Fruit fly (Drosophila melanogaster) whole organism, wandering third instar larva: ENCODE measurements around the gene scramb2.

ENCODE experiments used
- Abd-B ChIP-seq: fragments of >200 bp; optimal IDR thresholded peaks from 2 replicates; lab custom pipeline; 2017; ENCODE audit warnings: missing biosample characterization, missing genetic modification characterization
- CG32264 ChIP-seq: fragments of 200-800 bp; sonication (Bioruptor generic); optimal IDR thresholded peaks from 2 replicates; lab custom pipeline; 2016; ENCODE audit warnings: missing biosample characterization, missing genetic modification characterization
- CG9705 ChIP-seq: fragments of 200-800 bp; sonication (Bioruptor generic); optimal IDR thresholded peaks from 2 replicates; lab custom pipeline; 2018; ENCODE audit warnings: missing biosample characterization, mild to moderate bottlenecking, missing genetic modification characterization
- CrebA ChIP-seq: fragments of 200-800 bp; sonication (Bioruptor generic); optimal IDR thresholded peaks from 2 replicates; lab custom pipeline; 2016; ENCODE audit warnings: missing biosample characterization, mild to moderate bottlenecking, missing genetic modification characterization, borderline replicate concordance
- Dfd ChIP-seq: fragments of >200 bp; optimal IDR thresholded peaks from 2 replicates; lab custom pipeline; 2017; ENCODE audit warnings: missing biosample characterization, missing genetic modification characterization
- Dif ChIP-seq: fragments of 200-275, 200-300 bp; sonication (Bioruptor generic); optimal IDR thresholded peaks from 2 replicates; lab custom pipeline; 2018; ENCODE audit warnings: missing biosample characterization, missing genetic modification characterization; ENCODE audit not compliant: partially characterized antibody
- GATAd ChIP-seq: sonication (Bioruptor generic); optimal IDR thresholded peaks from 2 replicates; lab custom pipeline; 2016; ENCODE audit warnings: missing biosample characterization, missing genetic modification characterization
- HLH106 ChIP-seq: fragments of 200-800 bp; optimal IDR thresholded peaks from 3 replicates; lab custom pipeline; 2019; ENCODE audit warnings: missing biosample characterization, mild to moderate bottlenecking, missing genetic modification characterization, moderate library complexity
- Hnf4 ChIP-seq: fragments of 200-800 bp; sonication (Bioruptor generic); optimal IDR thresholded peaks from 2 replicates; lab custom pipeline; 2016; ENCODE audit warnings: missing biosample characterization, mild to moderate bottlenecking, missing genetic modification characterization
- Hr78 ChIP-seq: fragments of >200 bp; optimal IDR thresholded peaks from 2 replicates; lab custom pipeline; 2017; ENCODE audit warnings: missing biosample characterization, missing genetic modification characterization
- Hr83 ChIP-seq: fragments of 200-300 bp; sonication (Bioruptor generic); optimal IDR thresholded peaks from 2 replicates; lab custom pipeline; 2016; ENCODE audit warnings: missing biosample characterization, mild to moderate bottlenecking, missing genetic modification characterization, moderate library complexity; ENCODE audit not compliant: poor library complexity, severe bottlenecking
- Jra ChIP-seq: sonication (Bioruptor generic); optimal IDR thresholded peaks from 2 replicates; lab custom pipeline; 2016; ENCODE audit warnings: missing biosample characterization, missing genetic modification characterization
- Mio ChIP-seq: sonication (Bioruptor generic); optimal IDR thresholded peaks from 2 replicates; lab custom pipeline; 2016; ENCODE audit warnings: missing biosample characterization, missing genetic modification characterization
- Myc ChIP-seq: fragments of >200 bp; optimal IDR thresholded peaks from 2 replicates; lab custom pipeline; 2017
- N ChIP-seq: fragments of >200 bp; optimal IDR thresholded peaks from 2 replicates; lab custom pipeline; 2018; ENCODE audit warnings: missing biosample characterization, missing external identifiers, missing genetic modification characterization
- OdsH ChIP-seq: fragments of 200-800 bp; sonication (Bioruptor generic); optimal IDR thresholded peaks from 2 replicates; lab custom pipeline; 2016; ENCODE audit warnings: missing biosample characterization, mild to moderate bottlenecking, missing genetic modification characterization
- Rel ChIP-seq, 2 experiments: fragments of 200-800 bp; sonication (Bioruptor generic) in 1 of 2; optimal IDR thresholded peaks; 2 replicates in 1 of 2; 3 replicates in 1 of 2; lab custom pipeline; 2016 to 2019; ENCODE audit warnings: mild to moderate bottlenecking in 2 of 2, missing biosample characterization in 2 of 2, missing genetic modification characterization in 2 of 2, moderate library complexity in 1 of 2
- Sp1 ChIP-seq: fragments of 200-800 bp; sonication (Bioruptor generic); optimal IDR thresholded peaks from 3 replicates; lab custom pipeline; 2019; ENCODE audit warnings: missing biosample characterization, mild to moderate bottlenecking, missing genetic modification characterization, moderate library complexity
- Vsx2 ChIP-seq: fragments of 200-300, 225-300 bp; sonication (Bioruptor generic); optimal IDR thresholded peaks from 2 replicates; lab custom pipeline; 2018; ENCODE audit warnings: missing biosample characterization, missing genetic modification characterization; ENCODE audit not compliant: partially characterized antibody
- br ChIP-seq: fragments of 200-800 bp; sonication (Bioruptor generic); optimal IDR thresholded peaks from 2 replicates; lab custom pipeline; 2016; ENCODE audit warnings: missing biosample characterization, missing genetic modification characterization
- brk ChIP-seq: fragments of 200-800 bp; sonication (Bioruptor generic); optimal IDR thresholded peaks from 2 replicates; lab custom pipeline; 2016; ENCODE audit warnings: missing biosample characterization, mild to moderate bottlenecking, missing genetic modification characterization
- dl ChIP-seq, 2 experiments: fragments of 175-275, 200-275 bp in 1 of 2; fragments of 200-275 bp in 1 of 2; sonication (Bioruptor generic); optimal IDR thresholded peaks; lab custom pipeline; 2018; ENCODE audit warnings: mild to moderate bottlenecking in 2 of 2, missing biosample characterization in 2 of 2, missing genetic modification characterization in 2 of 2, moderate library complexity in 2 of 2; ENCODE audit not compliant: partially characterized antibody in 2 of 2, insufficient read depth in 1 of 2
- dmrt93B ChIP-seq: fragments of 200-800 bp; sonication (Bioruptor generic); optimal IDR thresholded peaks from 2 replicates; lab custom pipeline; 2018; ENCODE audit warnings: missing biosample characterization, mild to moderate bottlenecking, missing genetic modification characterization
- dsf ChIP-seq: sonication (Bioruptor generic); optimal IDR thresholded peaks from 2 replicates; lab custom pipeline; 2016; ENCODE audit warnings: missing biosample characterization, missing genetic modification characterization, borderline replicate concordance
- ey ChIP-seq: fragments of 200-800 bp; sonication (Bioruptor generic); optimal IDR thresholded peaks from 2 replicates; lab custom pipeline; 2016; ENCODE audit warnings: missing biosample characterization, missing genetic modification characterization
- foxo ChIP-seq, 2 experiments: fragments of 200-800 bp; sonication (Bioruptor generic); optimal IDR thresholded peaks; 2 replicates in 1 of 2; 3 replicates in 1 of 2; lab custom pipeline; 2016 to 2017; ENCODE audit warnings: missing biosample characterization in 2 of 2, missing genetic modification characterization in 2 of 2
- fru ChIP-seq: fragments of 200-800 bp; sonication (Bioruptor generic); optimal IDR thresholded peaks from 3 replicates; lab custom pipeline; 2016; ENCODE audit warnings: missing biosample characterization, mild to moderate bottlenecking, missing genetic modification characterization
- h ChIP-seq: fragments of 200-800 bp; sonication (Bioruptor generic); optimal IDR thresholded peaks from 3 replicates; lab custom pipeline; 2016; ENCODE audit warnings: missing biosample characterization, mild to moderate bottlenecking, missing genetic modification characterization
- jim ChIP-seq: fragments of 175-275, 200-325 bp; sonication (Bioruptor generic); optimal IDR thresholded peaks from 2 replicates; lab custom pipeline; 2016; ENCODE audit warnings: missing biosample characterization, mild to moderate bottlenecking, missing genetic modification characterization
- lola ChIP-seq: fragments of >200 bp; optimal IDR thresholded peaks from 2 replicates; lab custom pipeline; 2017; ENCODE audit warnings: missing biosample characterization, missing genetic modification characterization
- pan ChIP-seq: fragments of >200 bp; optimal IDR thresholded peaks from 2 replicates; lab custom pipeline; 2017
- psq ChIP-seq: fragments of 200-800 bp; sonication (Bioruptor generic); optimal IDR thresholded peaks from 3 replicates; lab custom pipeline; 2017; ENCODE audit warnings: missing biosample characterization, mild to moderate bottlenecking, missing genetic modification characterization, moderate library complexity
- rgr ChIP-seq: fragments of 200-800 bp; sonication (Bioruptor generic); optimal IDR thresholded peaks from 3 replicates; lab custom pipeline; 2016; ENCODE audit warnings: missing biosample characterization, mild to moderate bottlenecking, missing genetic modification characterization
- sage ChIP-seq: fragments of 200-800 bp; sonication (Bioruptor generic); optimal IDR thresholded peaks from 2 replicates; lab custom pipeline; 2016; ENCODE audit warnings: missing biosample characterization, mild to moderate bottlenecking, missing genetic modification characterization
- sv ChIP-seq: fragments of 200-800 bp; sonication (Bioruptor generic); optimal IDR thresholded peaks from 3 replicates; lab custom pipeline; 2016; ENCODE audit warnings: missing biosample characterization, missing genetic modification characterization
- tai ChIP-seq: sonication (Bioruptor generic); optimal IDR thresholded peaks from 2 replicates; lab custom pipeline; 2016; ENCODE audit warnings: missing biosample characterization, missing genetic modification characterization
- usp ChIP-seq: fragments of >200 bp; optimal IDR thresholded peaks from 2 replicates; lab custom pipeline; 2017; ENCODE audit warnings: missing biosample characterization, missing genetic modification characterization
- woc ChIP-seq: sonication (Bioruptor generic); optimal IDR thresholded peaks from 2 replicates; lab custom pipeline; 2016; ENCODE audit warnings: missing biosample characterization, mild to moderate bottlenecking, missing genetic modification characterization

scramb2 gene

DNA sequence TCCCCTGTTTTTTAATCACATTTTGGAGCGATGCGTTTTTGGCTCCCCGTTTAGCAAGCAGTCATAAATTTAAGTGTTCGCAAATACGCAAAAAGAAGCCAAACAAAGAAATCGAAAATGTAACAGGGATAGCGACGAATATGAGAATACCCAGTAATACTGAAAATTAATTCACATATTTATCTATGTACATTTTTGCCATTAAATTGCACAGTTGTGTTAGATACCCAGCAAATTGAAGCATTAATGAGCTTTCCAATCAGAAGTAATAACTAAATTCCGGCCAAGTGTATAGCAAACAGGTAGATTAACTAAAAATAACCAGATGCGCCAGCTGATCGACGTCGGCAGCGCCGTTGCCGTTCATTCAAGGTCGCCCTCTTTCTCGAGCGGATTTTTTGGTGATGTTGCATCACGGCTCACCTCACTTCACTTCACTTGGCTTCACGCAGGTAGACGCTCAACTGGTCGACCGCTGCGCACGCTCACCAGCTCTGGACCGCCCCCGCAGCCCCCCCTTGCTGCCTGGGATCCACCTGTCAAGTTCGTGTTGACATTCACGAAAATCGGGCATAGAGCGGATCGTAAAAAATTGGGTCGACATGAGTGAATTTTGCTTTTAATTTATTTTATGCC lies 9.5 kb downstream of the scramb2 start (continued):
- TF ChIP-seq dl (GFP tag; optimal IDR thresholded peaks at IDR 0.05; lab: Kevin White, UChicago; ENCODE audit: insufficient read depth in 1 of 2, partially characterized antibody in 2 of 2) = no peak
- TF ChIP-seq Abd-B = no peak
- TF ChIP-seq br = peak; percentile 71
- TF ChIP-seq Jra (GFP tag; lab: Kevin White, UChicago) = peak; percentile 13
- peak; percentile 52 for TF ChIP-seq ey (GFP tag; lab: Kevin White, UChicago)
- no peak for TF ChIP-seq CG9705 (GFP tag; lab: Kevin White, UChicago)
- no peak for TF ChIP-seq Dfd
- peak in 1 of 2 experiments; percentile 59 for TF ChIP-seq foxo (GFP tag; optimal IDR thresholded peaks at IDR 0.05; lab: Kevin White, UChicago)
- TF ChIP-seq sv (GFP tag; lab: Kevin White, UChicago) = no peak
- no peak for TF ChIP-seq Hr78 (GFP tag; lab: Kevin White, UChicago)

dm6 chr3L:3035769-3036583 lies 10.6 kb downstream of the scramb2 start:
- peak; percentile 70 for TF ChIP-seq OdsH (GFP tag; lab: Kevin White, UChicago)
- TF ChIP-seq rgr (GFP tag; lab: Kevin White, UChicago) = peak; percentile 76
- TF ChIP-seq Dif (GFP tag; lab: Kevin White, UChicago) = no peak
- TF ChIP-seq psq = peak; percentile 35
- TF ChIP-seq Hnf4 (GFP tag; lab: Kevin White, UChicago) = peak; percentile 41
- no peak for TF ChIP-seq dl (GFP tag; optimal IDR thresholded peaks at IDR 0.05; lab: Kevin White, UChicago; ENCODE audit: insufficient read depth in 1 of 2, partially characterized antibody in 2 of 2)
- no peak for TF ChIP-seq brk (GFP tag; lab: Kevin White, UChicago)
- no peak for TF ChIP-seq Hr83
- TF ChIP-seq br = peak; percentile 73
- peak; percentile 76 for TF ChIP-seq Sp1 (GFP tag; lab: Kevin White, UChicago)
- peak; percentile 71 for TF ChIP-seq sv (GFP tag; lab: Kevin White, UChicago)
- TF ChIP-seq jim (GFP tag; lab: Kevin White, UChicago) = no peak
- no peak for TF ChIP-seq Abd-B
- TF ChIP-seq dmrt93B (GFP tag; lab: Kevin White, UChicago) = peak; percentile 33
- no peak for TF ChIP-seq GATAd (GFP tag; lab: Kevin White, UChicago)
- no peak for TF ChIP-seq Dfd
- no peak for TF ChIP-seq Vsx2 (GFP tag; lab: Kevin White, UChicago)
- TF ChIP-seq sage (GFP tag; lab: Kevin White, UChicago) = no peak
- TF ChIP-seq HLH106 = peak; percentile 55
- peak; percentile 81 for TF ChIP-seq fru (GFP tag; lab: Kevin White, UChicago)
- TF ChIP-seq foxo (GFP tag; optimal IDR thresholded peaks at IDR 0.05; lab: Kevin White, UChicago) = peak in 1 of 2 experiments; percentile 78
- peak; percentile 74 for TF ChIP-seq ey (GFP tag; lab: Kevin White, UChicago)
- TF ChIP-seq lola (GFP tag; lab: Kevin White, UChicago) = no peak
- TF ChIP-seq Rel (GFP tag; optimal IDR thresholded peaks at IDR 0.05; lab: Kevin White, UChicago) = no peak
- peak; percentile 27 for TF ChIP-seq Rel (tag; optimal IDR thresholded peaks at IDR 0.05; lab: Kevin White, UChicago)
- no peak for TF ChIP-seq tai (GFP tag; lab: Kevin White, UChicago)
- no peak for TF ChIP-seq Mio (GFP tag; lab: Kevin White, UChicago)
- no peak for TF ChIP-seq N (GFP tag; lab: Kevin White, UChicago)
- TF ChIP-seq pan = no peak
- no peak for TF ChIP-seq Myc
- TF ChIP-seq dsf = no peak
- peak; percentile 10 for TF ChIP-seq CG32264 (GFP tag; lab: Kevin White, UChicago)
- TF ChIP-seq usp (GFP tag; lab: Kevin White, UChicago) = no peak
- TF ChIP-seq woc (GFP tag; lab: Kevin White, UChicago) = peak; percentile 14
- peak; percentile 4 for TF ChIP-seq Jra (GFP tag; lab: Kevin White, UChicago)
- no peak for TF ChIP-seq CrebA
- TF ChIP-seq Hr78 (GFP tag; lab: Kevin White, UChicago) = no peak
- peak; percentile 52 for TF ChIP-seq CG9705 (GFP tag; lab: Kevin White, UChicago)
- peak; percentile 85 for TF ChIP-seq h
- TF ChIP-seq, all 38 proteins: peak for 18
